Worm (Caenorhabditis elegans): ENCODE measurements around the gene srlf-13.
A peak's percentile ranks its signal among the peaks of the same experiment; 100 is the strongest.

Gene srlf-13

ce11 chrIV:10851833-10852232, 44.6 kb downstream of the srlf-13 start, which contains the start of gene T11G6.4:
Gene T11G6.4 (minus strand): TSS chrIV:10851933.
- TF ChIP-seq mdt-29 (GFP tag; IDR thresholded peaks at IDR 0.05) (no peak), aha-1 (tag) (peak; percentile 70)

ce11 chrIV:10851136-10851535, 45.3 kb downstream of the srlf-13 start:
- TF ChIP-seq nhr-42 (GFP tag; IDR thresholded peaks at IDR 0.05), result no peak
- TF ChIP-seq lin-38 (GFP tag; IDR thresholded peaks at IDR 0.05), result no peak
- TF ChIP-seq unc-62 (GFP tag; optimal IDR thresholded peaks at IDR 0.05 in 1 of 2), result peak in 1 of 2 experiments; percentile 50
- TF ChIP-seq unc-62 (tag; optimal IDR thresholded peaks at IDR 0.05), result no peak
- TF ChIP-seq lim-7 (GFP tag; IDR thresholded peaks at IDR 0.05), result no peak
- TF ChIP-seq ceh-62 (tag; optimal IDR thresholded peaks at IDR 0.05), result no peak
- no peak for TF ChIP-seq set-16 (GFP tag; IDR thresholded peaks at IDR 0.05)
- TF ChIP-seq mdt-29 (GFP tag; IDR thresholded peaks at IDR 0.05), result no peak
